Fruit fly (Drosophila melanogaster): ENCODE measurements around the gene vret.

dm6 chr3R:22784674-22785316 is 39.4 kb upstream of the vret start:
- TF ChIP-seq Gug (GFP tag; IDR thresholded peaks at IDR 0.05) (no peak), Hr4 (GFP tag; optimal IDR thresholded peaks at IDR 0.05) (no peak), dsx (GFP tag; optimal IDR thresholded peaks at IDR 0.05; ENCODE audit: poor library complexity, severe bottlenecking) (no peak), lz (GFP tag; optimal IDR thresholded peaks at IDR 0.05) (no peak)
